Fruit fly (Drosophila melanogaster) whole organism: ENCODE measurements around the gene CG16957.

Source experiments
- CG8478 ChIP-seq: fragments of >200 bp; optimal IDR thresholded peaks from 2 replicates; lab custom pipeline; 2018; ENCODE audit warnings: inconsistent platforms
- pan ChIP-seq: fragments of >200 bp; optimal IDR thresholded peaks from 2 replicates; lab custom pipeline; 2017

DNA sequence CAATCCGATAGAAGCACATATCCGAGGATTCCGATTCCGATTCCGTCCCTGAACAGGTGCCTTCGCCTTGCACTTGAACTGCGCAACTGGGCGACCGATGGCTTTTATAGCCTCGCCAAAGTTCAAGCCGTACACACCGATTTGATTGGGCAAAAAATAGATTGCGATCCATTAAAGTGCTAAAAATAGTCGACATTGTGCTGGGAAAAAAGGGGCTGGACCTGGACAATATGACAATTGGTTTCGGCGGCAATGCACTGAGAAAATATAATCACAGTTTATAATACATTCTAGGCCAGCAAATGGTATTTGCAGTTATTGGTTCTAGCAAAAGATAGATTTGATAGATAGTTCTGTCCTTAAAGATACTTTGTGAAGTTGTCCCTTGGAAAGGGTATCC lies 34.5 kb downstream of the CG16957 start, which contains the start of gene CG9377:
- TF ChIP-seq CG8478 (lab: Kevin White, UChicago) (no peak), pan (lab: Kevin White, UChicago) (no peak)
